Fruit fly (Drosophila melanogaster): ENCODE data around the gene CG32037.

CG32037 gene

dm6 chr3L:9476829-9477228 lies 15.2 kb downstream of the CG32037 start, which contains the start of the genes Uch-L5 and Jarid2 (continued):
- TF ChIP-seq CG1024 (GFP tag; IDR thresholded peaks at IDR 0.05), result no peak
- TF ChIP-seq ap (GFP tag; IDR thresholded peaks at IDR 0.05), result no peak
- TF ChIP-seq Dip2 (GFP tag; IDR thresholded peaks at IDR 0.05), result no peak
- no peak for TF ChIP-seq CG8089 (GFP tag; optimal IDR thresholded peaks at IDR 0.05)
- 0 out of 3 replicates have a peak, but pooled peaks have one; percentile 8 for TF ChIP-seq CG7963 (GFP tag; IDR thresholded peaks at IDR 0.05; ENCODE audit: partially characterized antibody)
- peak; percentile 23 for TF ChIP-seq CG18764 (GFP tag; optimal IDR thresholded peaks at IDR 0.05)
- TF ChIP-seq CG18011 (GFP tag; optimal IDR thresholded peaks at IDR 0.05), result peak; percentile 46
- peak; percentile 48 for TF ChIP-seq CG10979 (tag; optimal IDR thresholded peaks at IDR 0.05)
- no peak for TF ChIP-seq dmrt11E (tag; optimal IDR thresholded peaks at IDR 0.05)
- no peak for TF ChIP-seq org-1 (GFP tag; optimal IDR thresholded peaks at IDR 0.05)
- peak; percentile 72 for TF ChIP-seq CG7987 (GFP tag; optimal IDR thresholded peaks at IDR 0.05)
- no peak for TF ChIP-seq cato (GFP tag; optimal IDR thresholded peaks at IDR 0.05; ENCODE audit: borderline replicate concordance)
- no peak for TF ChIP-seq CG12299 (tag; optimal IDR thresholded peaks at IDR 0.05)
- TF ChIP-seq CG1603 (tag; optimal IDR thresholded peaks at IDR 0.05), result peak; percentile 91
- TF ChIP-seq NK7.1 (GFP tag; optimal IDR thresholded peaks at IDR 0.05), result no peak
- no peak for TF ChIP-seq CG9727 (GFP tag; optimal IDR thresholded peaks at IDR 0.05)
- TF ChIP-seq br (optimal IDR thresholded peaks at IDR 0.05), result no peak
- TF ChIP-seq CG14014 (GFP tag; IDR thresholded peaks at IDR 0.05), result no peak
- no peak for TF ChIP-seq tio (GFP tag; optimal IDR thresholded peaks at IDR 0.05)
- TF ChIP-seq MTF-1 (GFP tag; optimal IDR thresholded peaks at IDR 0.05; ENCODE audit: borderline replicate concordance), result peak; percentile 62
- no peak for TF ChIP-seq CG15073 (GFP tag; optimal IDR thresholded peaks at IDR 0.05)
- no peak for TF ChIP-seq sim (GFP tag; IDR thresholded peaks at IDR 0.05)
- TF ChIP-seq CG10959 (GFP tag; IDR thresholded peaks at IDR 0.05), result no peak
- no peak for TF ChIP-seq luna (GFP tag; optimal IDR thresholded peaks at IDR 0.05)
- 0 out of 3 replicates have a peak, but pooled peaks have one; percentile 37 for TF ChIP-seq Optix (GFP tag; IDR thresholded peaks at IDR 0.05)
- no peak for TF ChIP-seq tap (tag; optimal IDR thresholded peaks at IDR 0.05)
- no peak for TF ChIP-seq en (GFP tag; optimal IDR thresholded peaks at IDR 0.05)
- no peak for TF ChIP-seq sd (tag; optimal IDR thresholded peaks at IDR 0.05)
- TF ChIP-seq CG3065 (GFP tag; optimal IDR thresholded peaks at IDR 0.05), result no peak
- peak; percentile 31 for TF ChIP-seq Sry-β (GFP tag; optimal IDR thresholded peaks at IDR 0.05)
- TF ChIP-seq CG13894 (tag; optimal IDR thresholded peaks at IDR 0.05), result no peak
- TF ChIP-seq unpg (GFP tag; optimal IDR thresholded peaks at IDR 0.05), result no peak
- TF ChIP-seq CG4707 (GFP tag; optimal IDR thresholded peaks at IDR 0.05), result no peak
- TF ChIP-seq scrt (GFP tag; optimal IDR thresholded peaks at IDR 0.05), result no peak
- no peak for TF ChIP-seq CG10462 (GFP tag; optimal IDR thresholded peaks at IDR 0.05)
- TF ChIP-seq Oaz (GFP tag; IDR thresholded peaks at IDR 0.05), result no peak
- TF ChIP-seq Atf6 (GFP tag; IDR thresholded peaks at IDR 0.05), result no peak
- TF ChIP-seq CG6272 (GFP tag; IDR thresholded peaks at IDR 0.05), result no peak
- no peak; the same call in 1 of the 2 replicates for TF ChIP-seq lmd (GFP tag; IDR thresholded peaks at IDR 0.05)
- TF ChIP-seq yki (optimal IDR thresholded peaks at IDR 0.05), result no peak
- 0 out of 2 replicates have a peak, but pooled peaks have one; percentile 23 for TF ChIP-seq Ptx1 (GFP tag; IDR thresholded peaks at IDR 0.05)
- no peak for TF ChIP-seq pan (optimal IDR thresholded peaks at IDR 0.05)
- TF ChIP-seq pan (GFP tag; optimal IDR thresholded peaks at IDR 0.05 in 1 of 2, IDR thresholded peaks at IDR 0.05 in 1 of 2), result no peak
- peak; percentile 55 for TF ChIP-seq vvl (GFP tag; IDR thresholded peaks at IDR 0.05)
- peak; percentile 44 for TF ChIP-seq CG10543 (GFP tag; optimal IDR thresholded peaks at IDR 0.05)
- peak; percentile 31; the same call in 1 of the 2 replicates for TF ChIP-seq Drgx (GFP tag; IDR thresholded peaks at IDR 0.05)

All from whole organism, embryonic.